Worm (Caenorhabditis elegans) whole organism, L4 larva: ENCODE data around the gene pept-2.
A peak's percentile ranks its signal among the peaks of the same experiment; 100 is the strongest.

Source experiments
- Y5F2A.4 ChIP-seq: fragments of 200-800 bp; sonication (Bioruptor generic); optimal IDR thresholded peaks from 2 replicates; lab custom pipeline; 2018; ENCODE audit warnings: mild to moderate bottlenecking, missing genetic modification characterization, missing compliant biosample characterization
- ama-1 ChIP-seq: fragments of 150-350 bp; optimal IDR thresholded peaks from 2 replicates; lab custom pipeline; 2014; ENCODE audit warnings: inconsistent platforms, mixed read lengths
- arid-1 ChIP-seq: fragments of 200-800 bp; sonication (Bioruptor generic); conservative IDR thresholded peaks from 2 replicates; pipeline ENCODE4 v1.3.6; 2022; ENCODE audit warnings: missing genetic modification reagents, missing genetic modification characterization, missing compliant biosample characterization
- ceh-20 ChIP-seq: fragments of 200-800 bp; sonication (Bioruptor generic); IDR thresholded peaks from 2 replicates; pipeline ENCODE4 v1.3.6; 2022; ENCODE audit warnings: missing genetic modification reagents, missing genetic modification characterization, missing compliant biosample characterization
- ceh-82 ChIP-seq: sonication (generic microtip); optimal IDR thresholded peaks from 2 replicates; lab custom pipeline; 2017; ENCODE audit warnings: missing biosample characterization, missing genetic modification characterization
- lin-39 ChIP-seq: fragments of 150-350 bp; optimal IDR thresholded peaks from 2 replicates; lab custom pipeline; 2014; ENCODE audit warnings: missing biosample characterization, missing genetic modification reagents, missing genetic modification characterization
- mep-1 ChIP-seq: fragments of 150-350 bp; sonication (generic microtip); optimal IDR thresholded peaks from 3 replicates; lab custom pipeline; 2014; ENCODE audit warnings: missing biosample characterization, missing genetic modification characterization
- nhr-11 ChIP-seq: fragments of 150-350 bp; optimal IDR thresholded peaks from 2 replicates; lab custom pipeline; 2014; ENCODE audit warnings: missing biosample characterization, missing genetic modification characterization
- nhr-28 ChIP-seq: fragments of 150-350 bp; optimal IDR thresholded peaks from 2 replicates; lab custom pipeline; 2014; ENCODE audit warnings: missing biosample characterization, missing genetic modification characterization
- nhr-76 ChIP-seq: fragments of 150-350 bp; optimal IDR thresholded peaks from 2 replicates; lab custom pipeline; 2014; ENCODE audit warnings: missing biosample characterization, missing genetic modification characterization
- skn-1 ChIP-seq: fragments of 150-350 bp; optimal IDR thresholded peaks from 2 replicates; lab custom pipeline; 2014; ENCODE audit warnings: missing biosample characterization, missing genetic modification characterization
- unc-130 ChIP-seq: sonication (generic microtip); optimal IDR thresholded peaks from 2 replicates; lab custom pipeline; 2016; ENCODE audit warnings: missing genetic modification reagents, missing genetic modification characterization, missing compliant biosample characterization
- unc-62 ChIP-seq, 3 experiments: fragments of 150-350 bp in 1 of 3; sonication (generic microtip); optimal IDR thresholded peaks in 2 of 3; peaks in 1 of 3; 1 replicate in 1 of 3; 2 replicates in 2 of 3; lab custom pipeline; 2014 to 2017; ENCODE audit warnings: missing biosample characterization in 3 of 3, missing genetic modification characterization in 3 of 3, missing genetic modification reagents in 3 of 3, missing genotype in 1 of 3
- ztf-11 ChIP-seq: fragments of 150-350 bp; optimal IDR thresholded peaks from 2 replicates; lab custom pipeline; 2014; ENCODE audit warnings: missing biosample characterization, missing genetic modification characterization

DNA sequence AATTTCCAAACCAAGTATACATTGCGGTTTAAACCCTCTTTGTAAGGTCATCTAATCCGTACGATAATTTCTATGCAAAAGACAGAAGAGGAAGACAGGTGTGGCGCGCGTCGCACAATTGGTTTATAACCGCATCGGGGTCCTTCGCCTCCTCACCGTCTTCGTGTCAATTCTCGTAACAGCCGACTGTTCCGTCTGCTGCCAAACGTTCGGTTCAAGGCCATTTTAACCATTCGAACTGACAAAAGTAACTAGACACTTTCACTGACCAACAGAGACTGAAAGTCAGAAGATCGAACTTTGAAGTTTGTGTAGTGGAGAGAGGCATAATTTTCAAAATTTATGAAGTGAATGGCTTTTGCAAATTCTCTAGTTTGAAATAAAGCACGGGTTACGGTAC, 25.5 kb downstream of the pept-2 start:
- no peak for TF ChIP-seq Y5F2A.4 (GFP tag; lab: Kevin White, UChicago)
- TF ChIP-seq unc-130 (GFP tag; lab: Kevin White, UChicago): no peak
- TF ChIP-seq arid-1 (GFP tag; lab: Robert Waterston, UW): no peak
- no peak for TF ChIP-seq skn-1 (tag; lab: Kevin White, UChicago)
- TF ChIP-seq lin-39 (tag; lab: Kevin White, UChicago): no peak
- no peak for TF ChIP-seq nhr-76 (tag; lab: Kevin White, UChicago)
- TF ChIP-seq nhr-11: no peak
- no peak for TF ChIP-seq unc-62 (GFP tag; optimal IDR thresholded peaks at IDR 0.05 in 1 of 2; lab: Kevin White, UChicago)
- no peak for TF ChIP-seq unc-62 (tag; optimal IDR thresholded peaks at IDR 0.05; lab: Kevin White, UChicago)
- no peak for TF ChIP-seq ztf-11 (tag; lab: Kevin White, UChicago)
- no peak for TF ChIP-seq ceh-20 (GFP tag; lab: Robert Waterston, UW)
- TF ChIP-seq nhr-28: peak; percentile 50
- TF ChIP-seq mep-1 (tag; lab: Kevin White, UChicago): peak; percentile 12
- TF ChIP-seq ceh-82 (tag; lab: Kevin White, UChicago): no peak
- no peak for TF ChIP-seq ama-1 (lab: Kevin White, UChicago)
